Fruit fly (Drosophila melanogaster): ENCODE measurements around the gene Task7.

Task7 gene

dm6 chr3R:9394385-9395042 lies 17.6 kb downstream of the Task7 start, which contains the start of gene FER (continued):
- no peak for TF ChIP-seq Hmx (GFP tag; optimal IDR thresholded peaks at IDR 0.05)
- TF ChIP-seq bcd (GFP tag; optimal IDR thresholded peaks at IDR 0.05) = no peak
- TF ChIP-seq lbe (GFP tag; optimal IDR thresholded peaks at IDR 0.05) = peak; percentile 19
- no peak for TF ChIP-seq phol (tag; optimal IDR thresholded peaks at IDR 0.05)
- peak; percentile 74; the same call in 1 of the 2 replicates for TF ChIP-seq amos (GFP tag; IDR thresholded peaks at IDR 0.05; ENCODE audit: partially characterized antibody)
- TF ChIP-seq psq (GFP tag; optimal IDR thresholded peaks at IDR 0.05) = no peak
- peak; percentile 79 for TF ChIP-seq nom (GFP tag; optimal IDR thresholded peaks at IDR 0.05)
- no peak for TF ChIP-seq sc (optimal IDR thresholded peaks at IDR 0.05)
- no peak for TF ChIP-seq sc (GFP tag; optimal IDR thresholded peaks at IDR 0.05)
- no peak for TF ChIP-seq da (GFP tag; optimal IDR thresholded peaks at IDR 0.05)
- TF ChIP-seq CG15269 (tag; optimal IDR thresholded peaks at IDR 0.05) = peak; percentile 27
- TF ChIP-seq H15 (GFP tag; IDR thresholded peaks at IDR 0.05) = no peak
- peak; percentile 35 for TF ChIP-seq abd-A (tag; optimal IDR thresholded peaks at IDR 0.05)
- TF ChIP-seq PHDP (tag; optimal IDR thresholded peaks at IDR 0.05) = peak; percentile 50
- peak; percentile 69; the same call in 1 of the 2 replicates for TF ChIP-seq CG32532 (GFP tag; IDR thresholded peaks at IDR 0.05)
- peak; percentile 51 for TF ChIP-seq Side (GFP tag; optimal IDR thresholded peaks at IDR 0.05)
- no peak for TF ChIP-seq tio (GFP tag; optimal IDR thresholded peaks at IDR 0.05)
- no peak for TF ChIP-seq CG6654 (GFP tag; optimal IDR thresholded peaks at IDR 0.05)
- TF ChIP-seq Blimp-1 (GFP tag; optimal IDR thresholded peaks at IDR 0.05) = peak; percentile 3
- TF ChIP-seq CG7987 (GFP tag; optimal IDR thresholded peaks at IDR 0.05) = peak; percentile 88
- TF ChIP-seq B-H1 (GFP tag; IDR thresholded peaks at IDR 0.05) = no peak
- no peak for TF ChIP-seq Sry-β (GFP tag; optimal IDR thresholded peaks at IDR 0.05)
- TF ChIP-seq sqz (GFP tag; optimal IDR thresholded peaks at IDR 0.05) = peak; percentile 26
- peak in 1 of 2 experiments; percentile 12 for TF ChIP-seq chif (GFP tag; optimal IDR thresholded peaks at IDR 0.05)
- peak; percentile 48 for TF ChIP-seq CG3163 (GFP tag; optimal IDR thresholded peaks at IDR 0.05)
- no peak for TF ChIP-seq tin (GFP tag; optimal IDR thresholded peaks at IDR 0.05)
- no peak for TF ChIP-seq CG2202 (tag; optimal IDR thresholded peaks at IDR 0.05)
- peak; percentile 21 for TF ChIP-seq CG33557 (GFP tag; optimal IDR thresholded peaks at IDR 0.05)
- TF ChIP-seq wek (GFP tag; optimal IDR thresholded peaks at IDR 0.05) = peak; percentile 63
- TF ChIP-seq CG2120 (GFP tag; optimal IDR thresholded peaks at IDR 0.05) = peak; percentile 40
- TF ChIP-seq Gsc (GFP tag; IDR thresholded peaks at IDR 0.05) = no peak
- TF ChIP-seq ase (GFP tag; IDR thresholded peaks at IDR 0.05) = no peak
- no peak for TF ChIP-seq corto (GFP tag; optimal IDR thresholded peaks at IDR 0.05)
- TF ChIP-seq Asciz (GFP tag; optimal IDR thresholded peaks at IDR 0.05) = peak; percentile 63
- peak; percentile 69 for TF ChIP-seq CG6854 (GFP tag; optimal IDR thresholded peaks at IDR 0.05)
- TF ChIP-seq Max (GFP tag; optimal IDR thresholded peaks at IDR 0.05) = no peak
- TF ChIP-seq Myb (GFP tag; optimal IDR thresholded peaks at IDR 0.05) = no peak
- TF ChIP-seq mam (GFP tag; optimal IDR thresholded peaks at IDR 0.05) = no peak
- no peak for TF ChIP-seq sens-2 (GFP tag; IDR thresholded peaks at IDR 0.05)
- peak; percentile 86 for TF ChIP-seq zf30C (GFP tag; optimal IDR thresholded peaks at IDR 0.05)
- no peak for TF ChIP-seq CG4820 (GFP tag; optimal IDR thresholded peaks at IDR 0.05)
- TF ChIP-seq BEAF-32 (GFP tag; optimal IDR thresholded peaks at IDR 0.05) = no peak
- no peak for TF ChIP-seq Ets97D (GFP tag; optimal IDR thresholded peaks at IDR 0.05)
- no peak for TF ChIP-seq br (optimal IDR thresholded peaks at IDR 0.05)
- no peak for TF ChIP-seq CG31388 (GFP tag; optimal IDR thresholded peaks at IDR 0.05)
- no peak for TF ChIP-seq Ssrp (tag; optimal IDR thresholded peaks at IDR 0.05)
- no peak for TF ChIP-seq Hey (tag; optimal IDR thresholded peaks at IDR 0.05)
- no peak for TF ChIP-seq Sox100B (GFP tag; optimal IDR thresholded peaks at IDR 0.05)
- TF ChIP-seq Gug (GFP tag; IDR thresholded peaks at IDR 0.05) = no peak; the same call in 3 of the 4 replicates
- no peak for TF ChIP-seq CG1603 (tag; optimal IDR thresholded peaks at IDR 0.05)

Data from whole organism, embryonic.